Fruit fly (Drosophila melanogaster): ENCODE data around the gene PIG-B.

PIG-B gene

DNA sequence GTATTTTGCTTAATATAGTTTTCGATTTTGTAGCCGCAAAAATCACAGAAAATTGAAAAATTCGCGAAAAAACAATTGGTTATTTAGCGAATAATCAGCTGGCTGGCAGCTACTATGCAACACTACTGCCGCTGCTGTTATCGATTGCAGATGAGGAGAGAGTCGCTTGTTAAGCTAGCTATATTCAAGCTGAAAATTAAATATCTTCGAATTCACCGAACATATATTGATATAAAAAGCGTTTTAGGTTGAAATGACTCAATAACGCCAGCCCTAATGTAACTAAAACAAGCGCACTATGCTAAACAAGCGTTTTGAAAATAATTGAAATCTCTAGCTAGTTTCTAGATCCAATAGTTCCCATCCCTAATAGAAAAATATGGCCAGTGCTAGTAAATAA, 4.7 kb upstream of the PIG-B start, which contains the start of the genes CG32264, ntc and IntS10:
CG32264 (minus strand) TSS at position 130 of the 400 bp plus-strand sequence.
ntc (minus strand) TSS at position 130 of the 400 bp plus-strand sequence.
IntS10 (plus strand) TSS at position 381 of the 400 bp plus-strand sequence.
- no peak for TF ChIP-seq Snoo (tag; optimal IDR thresholded peaks at IDR 0.05)
- TF ChIP-seq CG32121 (GFP tag; IDR thresholded peaks at IDR 0.05) = peak; percentile 34; the same call in 1 of the 2 replicates
- TF ChIP-seq Ets98B (GFP tag; IDR thresholded peaks at IDR 0.05) = peak; percentile 43
- TF ChIP-seq Pif1B (GFP tag; optimal IDR thresholded peaks at IDR 0.05) = no peak
- TF ChIP-seq CG17806 (tag; optimal IDR thresholded peaks at IDR 0.05) = peak; percentile 29
- TF ChIP-seq CG9948 (tag; optimal IDR thresholded peaks at IDR 0.05) = peak; percentile 23
- TF ChIP-seq CG34367 (tag; optimal IDR thresholded peaks at IDR 0.05) = no peak
- no peak for TF ChIP-seq gl (tag; optimal IDR thresholded peaks at IDR 0.05)
- no peak for TF ChIP-seq CG8159 (tag; optimal IDR thresholded peaks at IDR 0.05)
- peak; percentile 48 for TF ChIP-seq CG8301 (tag; optimal IDR thresholded peaks at IDR 0.05)
- no peak; the same call in 1 of the 3 replicates for TF ChIP-seq fd96Ca (GFP tag; IDR thresholded peaks at IDR 0.05)
- peak; percentile 52 for TF ChIP-seq D1 (tag; optimal IDR thresholded peaks at IDR 0.05)
- peak; percentile 61 for TF ChIP-seq CG15710 (tag; optimal IDR thresholded peaks at IDR 0.05)
- no peak for TF ChIP-seq rn (GFP tag; IDR thresholded peaks at IDR 0.05)
- TF ChIP-seq EcR (GFP tag; optimal IDR thresholded peaks at IDR 0.05) = no peak
- TF ChIP-seq Pif1A (GFP tag; optimal IDR thresholded peaks at IDR 0.05) = no peak
- TF ChIP-seq CG13204 (GFP tag; optimal IDR thresholded peaks at IDR 0.05) = no peak
- TF ChIP-seq CG10348 (GFP tag; IDR thresholded peaks at IDR 0.05) = no peak
- no peak for TF ChIP-seq CG4496 (GFP tag; IDR thresholded peaks at IDR 0.05)
- TF ChIP-seq CG12605 (GFP tag; IDR thresholded peaks at IDR 0.05) = no peak
- no peak for TF ChIP-seq CG14655 (GFP tag; optimal IDR thresholded peaks at IDR 0.05)

DNA sequence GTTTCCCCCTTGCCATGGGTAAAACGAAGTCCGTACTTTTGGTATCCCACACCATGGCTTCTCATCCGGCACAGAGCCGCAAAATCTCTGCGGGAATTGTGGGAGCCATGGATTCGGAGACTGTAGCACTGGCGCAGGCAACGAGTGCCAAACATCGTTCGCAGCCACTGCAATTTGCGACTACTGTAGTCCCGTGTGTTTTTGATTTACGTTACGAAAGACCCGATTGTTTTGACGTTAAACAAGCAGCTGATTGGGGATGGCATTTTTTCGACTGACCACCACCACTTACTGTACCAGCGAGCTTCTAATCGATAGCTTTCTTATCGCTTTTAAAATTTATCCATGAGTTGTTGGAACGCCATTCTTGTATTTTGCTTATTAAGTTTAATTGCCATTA, 1.1 kb upstream of the PIG-B start, which contains the start of gene CG32262:
CG32262 (minus strand) TSS at position 254 of the 400 bp plus-strand sequence.
- TF ChIP-seq gl (tag; optimal IDR thresholded peaks at IDR 0.05) = no peak
- TF ChIP-seq EcR (GFP tag; optimal IDR thresholded peaks at IDR 0.05) = no peak
- TF ChIP-seq Pif1B (GFP tag; optimal IDR thresholded peaks at IDR 0.05) = no peak
- no peak for TF ChIP-seq CG14655 (GFP tag; optimal IDR thresholded peaks at IDR 0.05)
- TF ChIP-seq CG8301 (tag; optimal IDR thresholded peaks at IDR 0.05) = no peak

DNA sequence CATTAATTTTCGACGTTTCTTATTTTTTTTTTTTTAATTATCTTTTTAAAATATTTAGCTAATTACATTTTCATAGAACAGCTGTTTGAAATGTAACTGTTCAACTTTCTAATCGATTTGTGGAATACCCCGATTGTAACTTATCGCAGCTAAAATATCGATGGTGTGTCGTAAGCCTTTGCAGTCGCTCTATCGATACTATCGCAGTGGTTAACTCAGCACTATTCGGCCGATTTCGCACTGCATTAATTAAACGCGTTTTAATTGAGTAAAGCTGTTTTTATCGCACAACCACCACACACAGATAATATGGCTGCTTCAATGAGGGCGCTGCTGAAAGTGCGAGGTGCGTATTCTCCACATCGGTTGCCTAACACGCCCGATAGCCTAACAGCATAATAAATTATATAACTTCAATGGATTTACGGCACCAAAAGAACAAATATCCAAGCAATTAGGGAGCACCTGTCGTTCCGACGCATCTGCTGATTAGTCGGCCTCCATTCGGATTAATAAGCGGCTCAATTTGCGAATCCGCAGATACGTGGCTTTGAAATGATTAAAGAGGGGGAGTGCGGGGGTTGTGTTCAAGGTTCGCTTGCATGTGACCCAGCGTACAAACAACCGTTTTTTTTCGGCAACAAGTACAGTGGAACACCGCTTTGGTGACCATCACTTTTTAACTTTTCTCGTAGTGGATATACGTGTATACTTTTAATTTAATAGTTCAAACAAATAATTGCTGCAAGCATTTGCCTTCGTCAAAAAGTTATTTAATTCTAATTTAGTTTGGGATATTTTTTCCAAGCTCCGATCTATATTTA, 3.2 kb downstream of the PIG-B start, which contains the start of gene Scsalpha1:
Scsalpha1 (plus strand) TSS at position 202 of the 824 bp plus-strand sequence.
- TF ChIP-seq fd96Ca (GFP tag; IDR thresholded peaks at IDR 0.05) = peak; percentile 23; the same call in 2 of the 3 replicates
- TF ChIP-seq CG12605 (GFP tag; IDR thresholded peaks at IDR 0.05) = no peak
- TF ChIP-seq CG13204 (GFP tag; optimal IDR thresholded peaks at IDR 0.05) = no peak
- TF ChIP-seq CG9948 (tag; optimal IDR thresholded peaks at IDR 0.05) = no peak
- TF ChIP-seq CG8301 (tag; optimal IDR thresholded peaks at IDR 0.05) = peak; percentile 27
- TF ChIP-seq D1 (tag; optimal IDR thresholded peaks at IDR 0.05) = no peak
- peak; percentile 1 for TF ChIP-seq CG15710 (tag; optimal IDR thresholded peaks at IDR 0.05)
- no peak for TF ChIP-seq Pif1B (GFP tag; optimal IDR thresholded peaks at IDR 0.05)
- no peak for TF ChIP-seq CG14655 (GFP tag; optimal IDR thresholded peaks at IDR 0.05)
- no peak for TF ChIP-seq CG17806 (tag; optimal IDR thresholded peaks at IDR 0.05)
- no peak for TF ChIP-seq Snoo (tag; optimal IDR thresholded peaks at IDR 0.05)
- TF ChIP-seq rn (GFP tag; IDR thresholded peaks at IDR 0.05) = no peak
- no peak for TF ChIP-seq CG10348 (GFP tag; IDR thresholded peaks at IDR 0.05)
- peak; percentile 61; the same call in 1 of the 2 replicates for TF ChIP-seq Ets98B (GFP tag; IDR thresholded peaks at IDR 0.05)
- TF ChIP-seq Pif1A (GFP tag; optimal IDR thresholded peaks at IDR 0.05) = no peak
- no peak for TF ChIP-seq gl (tag; optimal IDR thresholded peaks at IDR 0.05)
- TF ChIP-seq CG8159 (tag; optimal IDR thresholded peaks at IDR 0.05) = peak; percentile 18
- peak; percentile 67 for TF ChIP-seq CG4496 (GFP tag; IDR thresholded peaks at IDR 0.05)
- peak; percentile 17; the same call in 1 of the 2 replicates for TF ChIP-seq CG32121 (GFP tag; IDR thresholded peaks at IDR 0.05)
- peak; percentile 44 for TF ChIP-seq EcR (GFP tag; optimal IDR thresholded peaks at IDR 0.05)
- TF ChIP-seq CG34367 (tag; optimal IDR thresholded peaks at IDR 0.05) = no peak

DNA sequence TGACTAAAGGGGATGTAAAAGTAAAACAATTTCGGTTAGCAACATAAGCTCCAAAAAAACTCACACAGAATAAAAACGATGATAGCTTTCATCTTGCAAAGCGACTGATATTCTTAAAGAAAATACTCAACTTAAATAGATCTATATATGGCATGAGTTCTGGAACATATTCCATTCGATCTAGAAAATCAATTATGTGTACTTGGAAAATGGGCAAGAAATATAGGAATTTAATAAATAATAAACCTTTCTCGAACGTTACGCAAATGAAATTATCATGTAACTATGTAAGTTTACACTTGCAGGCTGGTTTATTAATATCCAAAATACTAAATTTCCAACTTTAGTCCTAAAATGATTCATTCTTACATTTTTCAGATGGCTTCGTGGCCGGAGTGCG, 5.2 kb downstream of the PIG-B start, which contains the start of gene Acp63F:
Acp63F (minus strand) TSS at position 101 of the 400 bp plus-strand sequence.
- no peak for TF ChIP-seq fd96Ca (GFP tag; IDR thresholded peaks at IDR 0.05)
- no peak for TF ChIP-seq CG8159 (tag; optimal IDR thresholded peaks at IDR 0.05)
- TF ChIP-seq CG10348 (GFP tag; IDR thresholded peaks at IDR 0.05) = no peak
- no peak for TF ChIP-seq CG34367 (tag; optimal IDR thresholded peaks at IDR 0.05)
- no peak for TF ChIP-seq rn (GFP tag; IDR thresholded peaks at IDR 0.05)
- no peak for TF ChIP-seq CG32121 (GFP tag; IDR thresholded peaks at IDR 0.05)
- TF ChIP-seq CG9948 (tag; optimal IDR thresholded peaks at IDR 0.05) = no peak
- TF ChIP-seq CG14655 (GFP tag; optimal IDR thresholded peaks at IDR 0.05) = no peak
- TF ChIP-seq Ets98B (GFP tag; IDR thresholded peaks at IDR 0.05) = no peak
- no peak for TF ChIP-seq gl (tag; optimal IDR thresholded peaks at IDR 0.05)

DNA sequence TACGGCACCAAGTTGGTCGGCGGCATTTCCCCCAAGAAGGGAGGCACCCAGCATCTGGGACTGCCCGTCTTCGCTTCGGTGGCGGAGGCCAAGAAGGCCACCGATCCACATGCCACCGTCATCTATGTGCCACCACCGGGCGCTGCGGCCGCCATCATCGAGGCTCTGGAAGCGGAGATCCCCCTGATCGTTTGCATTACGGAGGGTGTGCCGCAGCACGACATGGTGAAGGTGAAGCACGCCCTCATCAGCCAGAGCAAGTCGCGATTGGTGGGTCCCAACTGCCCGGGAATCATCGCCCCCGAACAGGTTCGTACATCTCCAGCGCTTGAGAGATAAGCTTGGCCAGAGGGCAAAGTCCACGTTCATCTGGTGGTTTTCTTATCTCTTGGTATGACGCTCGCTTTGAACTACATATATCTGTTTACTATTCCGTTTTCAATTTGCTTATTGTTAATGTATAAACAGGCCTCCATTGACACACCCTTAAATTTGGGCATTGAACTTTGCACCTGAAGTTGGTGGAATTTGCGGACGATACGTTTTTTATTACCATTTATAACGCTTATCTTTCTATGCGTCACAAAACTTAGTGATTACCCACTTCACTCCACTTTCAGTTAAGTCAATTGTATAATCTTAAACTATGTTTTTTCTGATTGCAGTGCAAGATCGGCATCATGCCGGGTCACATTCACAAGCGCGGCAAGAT, 5.9 kb downstream of the PIG-B start:
- peak; percentile 69 for TF ChIP-seq Pif1B (GFP tag; optimal IDR thresholded peaks at IDR 0.05)
- no peak for TF ChIP-seq CG14655 (GFP tag; optimal IDR thresholded peaks at IDR 0.05)
- no peak for TF ChIP-seq rn (GFP tag; IDR thresholded peaks at IDR 0.05)
- peak; percentile 80 for TF ChIP-seq EcR (GFP tag; optimal IDR thresholded peaks at IDR 0.05)
- TF ChIP-seq D1 (tag; optimal IDR thresholded peaks at IDR 0.05) = no peak
- TF ChIP-seq CG12605 (GFP tag; IDR thresholded peaks at IDR 0.05) = peak; percentile 56
- no peak for TF ChIP-seq CG10348 (GFP tag; IDR thresholded peaks at IDR 0.05)
- no peak for TF ChIP-seq CG9948 (tag; optimal IDR thresholded peaks at IDR 0.05)
- TF ChIP-seq CG4496 (GFP tag; IDR thresholded peaks at IDR 0.05) = peak; percentile 68; the same call in 2 of the 3 replicates
- no peak for TF ChIP-seq fd96Ca (GFP tag; IDR thresholded peaks at IDR 0.05)
- peak; percentile 35 for TF ChIP-seq Snoo (tag; optimal IDR thresholded peaks at IDR 0.05)
- peak; percentile 44 for TF ChIP-seq CG8159 (tag; optimal IDR thresholded peaks at IDR 0.05)
- peak; percentile 84 for TF ChIP-seq gl (tag; optimal IDR thresholded peaks at IDR 0.05)
- TF ChIP-seq Pif1A (GFP tag; optimal IDR thresholded peaks at IDR 0.05) = no peak
- peak; percentile 17; the same call in 1 of the 2 replicates for TF ChIP-seq Ets98B (GFP tag; IDR thresholded peaks at IDR 0.05)
- TF ChIP-seq CG15710 (tag; optimal IDR thresholded peaks at IDR 0.05) = peak; percentile 12
- peak; percentile 44 for TF ChIP-seq CG8301 (tag; optimal IDR thresholded peaks at IDR 0.05)
- peak; percentile 18; the same call in 1 of the 2 replicates for TF ChIP-seq CG32121 (GFP tag; IDR thresholded peaks at IDR 0.05)
- TF ChIP-seq CG34367 (tag; optimal IDR thresholded peaks at IDR 0.05) = peak; percentile 42
- no peak for TF ChIP-seq CG13204 (GFP tag; optimal IDR thresholded peaks at IDR 0.05)
- TF ChIP-seq CG17806 (tag; optimal IDR thresholded peaks at IDR 0.05) = peak; percentile 37
